Worm (Caenorhabditis elegans) whole organism, young adult: ENCODE measurements around the gene ndx-6.

ENCODE experiments used
- B0019.2 ChIP-seq: fragments of 200-800 bp; sonication (Bioruptor generic); conservative IDR thresholded peaks from 2 replicates; pipeline ENCODE4 v1.3.6; 2022; ENCODE audit warnings: missing genetic modification reagents, missing genetic modification characterization, missing compliant biosample characterization
- B0035.1 ChIP-seq: sonication (generic microtip); optimal IDR thresholded peaks from 2 replicates; lab custom pipeline; 2016; ENCODE audit warnings: missing genetic modification characterization, mild to moderate bottlenecking, missing compliant biosample characterization, missing genotype, missing genetic modification reagents
- B0261.1 ChIP-seq: sonication (generic microtip); optimal IDR thresholded peaks from 2 replicates; lab custom pipeline; 2016; ENCODE audit warnings: mild to moderate bottlenecking, missing genetic modification characterization, moderate library complexity, missing compliant biosample characterization
- F10E7.11 ChIP-seq: sonication (generic microtip); optimal IDR thresholded peaks from 2 replicates; lab custom pipeline; 2017; ENCODE audit warnings: mild to moderate bottlenecking, missing genetic modification characterization, moderate library complexity, missing compliant biosample characterization
- F23B12.7 ChIP-seq: sonication (generic microtip); optimal IDR thresholded peaks from 2 replicates; lab custom pipeline; 2017; ENCODE audit warnings: missing genetic modification characterization, mild to moderate bottlenecking, missing compliant biosample characterization, antibody characterized with exemption, moderate library complexity; ENCODE audit not compliant: insufficient read depth
- F49E8.2 ChIP-seq: sonication (generic microtip); optimal IDR thresholded peaks from 3 replicates; lab custom pipeline; 2017; ENCODE audit warnings: missing genetic modification characterization, mild to moderate bottlenecking, missing compliant biosample characterization, antibody characterized with exemption, moderate library complexity; ENCODE audit not compliant: insufficient read depth
- F57C9.4 ChIP-seq: sonication (generic microtip); optimal IDR thresholded peaks from 2 replicates; lab custom pipeline; 2017; ENCODE audit warnings: mild to moderate bottlenecking, missing genetic modification characterization, missing compliant biosample characterization
- T07F8.4 ChIP-seq: sonication (generic microtip); optimal IDR thresholded peaks from 2 replicates; lab custom pipeline; 2016; ENCODE audit warnings: mild to moderate bottlenecking, missing genetic modification characterization, moderate library complexity, missing compliant biosample characterization
- Y56A3A.18 ChIP-seq: fragments of 200-800 bp; sonication (Bioruptor generic); IDR thresholded peaks from 2 replicates; pipeline ENCODE4 v1.3.6; 2022; ENCODE audit warnings: missing genetic modification reagents, missing genetic modification characterization, missing compliant biosample characterization
- Y79H2A.3 ChIP-seq: fragments of 200-800 bp; sonication (Bioruptor generic); conservative IDR thresholded peaks from 2 replicates; pipeline ENCODE4 v1.3.6; 2022; ENCODE audit warnings: missing genetic modification reagents, missing genetic modification characterization, missing compliant biosample characterization
- Y95B8A.8 ChIP-seq: fragments of 200-800 bp; sonication (Bioruptor generic); IDR thresholded peaks from 2 replicates; pipeline ENCODE4 v1.3.6; 2022; ENCODE audit warnings: missing genetic modification reagents, missing genetic modification characterization, missing compliant biosample characterization
- aptf-3 ChIP-seq: fragments of 200-800 bp; sonication (Bioruptor generic); IDR thresholded peaks from 2 replicates; pipeline ENCODE4 v1.3.6; 2022; ENCODE audit warnings: missing genetic modification characterization, missing compliant biosample characterization
- atf-7 ChIP-seq: sonication (generic microtip); optimal IDR thresholded peaks from 2 replicates; lab custom pipeline; 2017; ENCODE audit warnings: mild to moderate bottlenecking, missing genetic modification characterization, missing compliant biosample characterization
- athp-1 ChIP-seq: sonication (generic microtip); optimal IDR thresholded peaks from 2 replicates; lab custom pipeline; 2017; ENCODE audit warnings: mild to moderate bottlenecking, missing genetic modification characterization, missing compliant biosample characterization
- attf-3 ChIP-seq: fragments of 200-800 bp; sonication (Bioruptor generic); conservative IDR thresholded peaks from 2 replicates; pipeline ENCODE4 v1.3.6; 2022; ENCODE audit warnings: missing genetic modification reagents, missing genetic modification characterization, missing compliant biosample characterization
- bed-2 ChIP-seq: fragments of 200-800 bp; sonication (Bioruptor generic); IDR thresholded peaks from 2 replicates; pipeline ENCODE4 v1.3.6; 2022; ENCODE audit warnings: missing genetic modification reagents, missing genetic modification characterization, missing compliant biosample characterization
- ccch-3 ChIP-seq: fragments of 200-800 bp; sonication (Bioruptor generic); optimal IDR thresholded peaks from 2 replicates; lab custom pipeline; 2018; ENCODE audit warnings: mild to moderate bottlenecking, missing genetic modification characterization, missing compliant biosample characterization
- cebp-2 ChIP-seq: fragments of 200-800 bp; sonication (Bioruptor generic); IDR thresholded peaks from 2 replicates; pipeline ENCODE4 v1.3.6; 2022; ENCODE audit warnings: missing genetic modification characterization, missing compliant biosample characterization
- ceh-58 ChIP-seq: fragments of 200-800 bp; sonication (Bioruptor generic); IDR thresholded peaks from 2 replicates; pipeline ENCODE4 v1.3.6; 2022; ENCODE audit warnings: missing genetic modification characterization, missing compliant biosample characterization
- dox-1 ChIP-seq: fragments of 200-800 bp; sonication (Bioruptor generic); IDR thresholded peaks from 2 replicates; pipeline ENCODE4 v1.3.6; 2022; ENCODE audit warnings: missing genetic modification reagents, missing genetic modification characterization, missing compliant biosample characterization
- ets-4 ChIP-seq: fragments of 200-800 bp; sonication (Bioruptor generic); optimal IDR thresholded peaks from 2 replicates; lab custom pipeline; 2018; ENCODE audit warnings: mild to moderate bottlenecking, missing genetic modification characterization, missing compliant biosample characterization
- fkh-3 ChIP-seq: sonication (generic microtip); optimal IDR thresholded peaks from 2 replicates; lab custom pipeline; 2016; ENCODE audit warnings: mild to moderate bottlenecking, missing genetic modification characterization, missing compliant biosample characterization
- hmg-1.2 ChIP-seq: fragments of 200-800 bp; sonication (Bioruptor generic); IDR thresholded peaks from 2 replicates; pipeline ENCODE4 v1.3.6; 2022; ENCODE audit warnings: missing genetic modification reagents, missing genetic modification characterization, missing compliant biosample characterization
- hrde-1 ChIP-seq: sonication (generic microtip); optimal IDR thresholded peaks from 2 replicates; lab custom pipeline; 2016; ENCODE audit warnings: missing genetic modification characterization, mild to moderate bottlenecking, missing compliant biosample characterization, moderate library complexity, missing genotype, missing genetic modification reagents, borderline replicate concordance
- lin-26 ChIP-seq: fragments of 200-800 bp; sonication (Bioruptor generic); IDR thresholded peaks from 2 replicates; pipeline ENCODE4 v1.3.6; 2022; ENCODE audit warnings: missing genetic modification reagents, missing genetic modification characterization, missing compliant biosample characterization
- lin-35 ChIP-seq, 3 experiments: fragments of 150-350 bp in 2 of 3; sonication (generic microtip) in 1 of 3; optimal IDR thresholded peaks; 2 replicates each; lab custom pipeline; 2014 to 2018; ENCODE audit warnings: missing biosample characterization in 3 of 3, missing genetic modification characterization in 3 of 3, missing genetic modification reagents in 3 of 3
- lin-40 ChIP-seq: sonication (generic microtip); optimal IDR thresholded peaks from 2 replicates; lab custom pipeline; 2016; ENCODE audit warnings: missing genetic modification characterization, mild to moderate bottlenecking, missing compliant biosample characterization, missing genotype, missing genetic modification reagents
- lir-1 ChIP-seq: fragments of 200-800 bp; sonication (Bioruptor generic); conservative IDR thresholded peaks from 2 replicates; pipeline ENCODE4 v1.3.6; 2022; ENCODE audit warnings: missing genetic modification reagents, missing genetic modification characterization, missing compliant biosample characterization
- lsy-27 ChIP-seq: sonication (generic microtip); optimal IDR thresholded peaks from 2 replicates; lab custom pipeline; 2017; ENCODE audit warnings: missing genetic modification characterization, mild to moderate bottlenecking, missing compliant biosample characterization, antibody characterized with exemption, missing genotype, borderline replicate concordance; ENCODE audit not compliant: insufficient read depth
- madf-8 ChIP-seq: fragments of 200-800 bp; sonication (Bioruptor generic); conservative IDR thresholded peaks from 2 replicates; pipeline ENCODE4 v1.3.6; 2022; ENCODE audit warnings: missing genetic modification reagents, missing genetic modification characterization, missing compliant biosample characterization
- mcd-1 ChIP-seq: fragments of 200-800 bp; sonication (Bioruptor generic); IDR thresholded peaks from 2 replicates; pipeline ENCODE4 v1.3.6; 2022; ENCODE audit warnings: missing genetic modification reagents, missing genetic modification characterization, missing compliant biosample characterization
- mel-28 ChIP-seq: sonication (generic microtip); optimal IDR thresholded peaks from 2 replicates; lab custom pipeline; 2016; ENCODE audit warnings: borderline replicate concordance, mild to moderate bottlenecking, missing genetic modification characterization, missing compliant biosample characterization
- nfya-1 ChIP-seq: sonication (generic microtip); optimal IDR thresholded peaks from 2 replicates; lab custom pipeline; 2017; ENCODE audit warnings: antibody characterized with exemption, missing compliant biosample characterization, missing genetic modification characterization, borderline replicate concordance; ENCODE audit not compliant: insufficient read depth
- nhr-179 ChIP-seq: sonication (generic microtip); optimal IDR thresholded peaks from 2 replicates; lab custom pipeline; 2016; ENCODE audit warnings: mild to moderate bottlenecking, missing genetic modification characterization, missing compliant biosample characterization
- nhr-27 ChIP-seq: fragments of 200-800 bp; sonication (Bioruptor generic); optimal IDR thresholded peaks from 2 replicates; lab custom pipeline; 2018; ENCODE audit warnings: mild to moderate bottlenecking, missing genetic modification characterization, moderate library complexity, missing compliant biosample characterization
- pbrm-1 ChIP-seq: fragments of 200-800 bp; sonication (Bioruptor generic); IDR thresholded peaks from 2 replicates; pipeline ENCODE4 v1.3.6; 2022; ENCODE audit warnings: missing genetic modification reagents, missing genetic modification characterization, missing compliant biosample characterization
- pha-4 ChIP-seq: fragments of 150-350 bp; sonication (generic microtip); optimal IDR thresholded peaks from 2 replicates; lab custom pipeline; 2014; ENCODE audit warnings: missing biosample characterization, missing genetic modification reagents, missing genetic modification characterization
- rcor-1 ChIP-seq: fragments of 200-800 bp; sonication (Bioruptor generic); IDR thresholded peaks from 2 replicates; pipeline ENCODE4 v1.3.6; 2022; ENCODE audit warnings: missing genetic modification reagents, missing genetic modification characterization, missing compliant biosample characterization
- rec-8 ChIP-seq, 2 experiments: sonication (generic microtip); optimal IDR thresholded peaks; 2 replicates each; lab custom pipeline; 2016; ENCODE audit warnings: mild to moderate bottlenecking in 2 of 2, missing genetic modification characterization in 2 of 2, missing genetic modification reagents in 2 of 2, missing genotype in 2 of 2, missing biosample characterization in 1 of 2, missing compliant biosample characterization in 1 of 2, moderate library complexity in 1 of 2
- repo-1 ChIP-seq: sonication (generic microtip); optimal IDR thresholded peaks from 2 replicates; lab custom pipeline; 2017; ENCODE audit warnings: mild to moderate bottlenecking, missing genetic modification characterization, missing compliant biosample characterization
- rpc-1 ChIP-seq, 2 experiments: fragments of 150-350 bp in 1 of 2; sonication (generic microtip) in 1 of 2; optimal IDR thresholded peaks; 2 replicates each; lab custom pipeline; 2014 to 2018; ENCODE audit warnings: missing biosample characterization in 1 of 2, missing genetic modification characterization in 1 of 2, missing genetic modification reagents in 1 of 2, missing genotype in 1 of 2
- sea-2 ChIP-seq: fragments of 200-800 bp; sonication (Bioruptor generic); IDR thresholded peaks from 2 replicates; pipeline ENCODE4 v1.3.6; 2022; ENCODE audit warnings: missing genetic modification characterization, missing compliant biosample characterization
- sptf-2 ChIP-seq: fragments of 200-800 bp; sonication (Bioruptor generic); optimal IDR thresholded peaks from 2 replicates; lab custom pipeline; 2018; ENCODE audit warnings: mild to moderate bottlenecking, missing genetic modification characterization, missing compliant biosample characterization
- unc-62 ChIP-seq: fragments of 150-350 bp; optimal IDR thresholded peaks from 2 replicates; lab custom pipeline; 2014; ENCODE audit warnings: missing biosample characterization, missing genetic modification reagents, missing genetic modification characterization
- xnd-1 ChIP-seq: sonication (generic microtip); optimal IDR thresholded peaks from 2 replicates; lab custom pipeline; 2016; ENCODE audit warnings: missing genotype, missing genetic modification reagents, missing genetic modification characterization, missing compliant biosample characterization
- zim-3 ChIP-seq: sonication (generic microtip); optimal IDR thresholded peaks from 2 replicates; lab custom pipeline; 2017; ENCODE audit warnings: mild to moderate bottlenecking, missing genetic modification characterization, moderate library complexity, missing compliant biosample characterization
- ztf-28 ChIP-seq: fragments of 200-800 bp; sonication (Bioruptor generic); IDR thresholded peaks from 2 replicates; pipeline ENCODE4 v1.3.6; 2022; ENCODE audit warnings: missing genetic modification reagents, missing genetic modification characterization, missing compliant biosample characterization

Gene ndx-6

ce11 chrII:5353642-5354041 is 36.0 kb downstream of the ndx-6 start (continued):
- peak; percentile 60 for TF ChIP-seq F49E8.2 (tag; lab: Kevin White, UChicago)
- no peak for TF ChIP-seq pha-4 (tag; lab: Kevin White, UChicago)
- TF ChIP-seq attf-3 (GFP tag; lab: Robert Waterston, UW) = no peak
- peak; percentile 48 for TF ChIP-seq hmg-1.2 (GFP tag; lab: Robert Waterston, UW)
- TF ChIP-seq lsy-27 (tag; lab: Kevin White, UChicago) = no peak
- peak; percentile 37 for TF ChIP-seq F23B12.7
- TF ChIP-seq dox-1 = peak; percentile 73
- TF ChIP-seq ceh-58 (GFP tag; lab: Robert Waterston, UW) = peak; percentile 92
- peak; percentile 76 for TF ChIP-seq rpc-1 (optimal IDR thresholded peaks at IDR 0.05; lab: Kevin White, UChicago)
- peak; percentile 93 for TF ChIP-seq rpc-1 (tag; optimal IDR thresholded peaks at IDR 0.05; lab: Kevin White, UChicago)
- peak; percentile 95 for TF ChIP-seq F10E7.11
- no peak for TF ChIP-seq madf-8
- peak; percentile 78 for TF ChIP-seq Y56A3A.18 (GFP tag; lab: Robert Waterston, UW)
- no peak for TF ChIP-seq ets-4
- TF ChIP-seq lin-35 (GFP tag; optimal IDR thresholded peaks at IDR 0.05; lab: Kevin White, UChicago) = no peak
- peak; percentile 74 for TF ChIP-seq B0261.1 (tag; lab: Kevin White, UChicago)
- peak; percentile 85 for TF ChIP-seq hrde-1 (tag; lab: Kevin White, UChicago)
- TF ChIP-seq bed-2 (GFP tag; lab: Robert Waterston, UW) = no peak
- 0 out of 2 replicates have a peak, but pooled peaks have one; percentile 75 for TF ChIP-seq Y95B8A.8 (GFP tag; lab: Robert Waterston, UW)
- TF ChIP-seq sptf-2 (GFP tag; lab: Kevin White, UChicago) = no peak
- peak; percentile 69 for TF ChIP-seq nhr-27 (tag; lab: Kevin White, UChicago)
- no peak for TF ChIP-seq sea-2 (GFP tag; lab: Robert Waterston, UW)
- TF ChIP-seq T07F8.4 (tag; lab: Kevin White, UChicago) = no peak
- no peak for TF ChIP-seq Y79H2A.3 (GFP tag; lab: Robert Waterston, UW)
- no peak for TF ChIP-seq B0019.2 (GFP tag; lab: Robert Waterston, UW)
- TF ChIP-seq F57C9.4 (tag; lab: Kevin White, UChicago) = peak; percentile 77
- peak; percentile 90 for TF ChIP-seq zim-3 (tag; lab: Kevin White, UChicago)
- TF ChIP-seq lir-1 (GFP tag; lab: Robert Waterston, UW) = no peak
- TF ChIP-seq rec-8 (tag; optimal IDR thresholded peaks at IDR 0.05; lab: Kevin White, UChicago) = peak; percentile 80 to 84
- no peak for TF ChIP-seq rcor-1 (GFP tag; lab: Robert Waterston, UW)
- 0 out of 2 replicates have a peak, but pooled peaks have one; percentile 67 for TF ChIP-seq cebp-2
- TF ChIP-seq aptf-3 = peak; percentile 98
- 0 out of 2 replicates have a peak, but pooled peaks have one; percentile 26 for TF ChIP-seq ztf-28 (GFP tag; lab: Robert Waterston, UW)
- no peak for TF ChIP-seq ccch-3
- peak; percentile 86 for TF ChIP-seq repo-1 (tag; lab: Kevin White, UChicago)
- TF ChIP-seq nhr-179 = peak; percentile 43
- no peak for TF ChIP-seq nfya-1 (tag; lab: Kevin White, UChicago)
- TF ChIP-seq atf-7 (tag; lab: Kevin White, UChicago) = peak; percentile 62
- TF ChIP-seq athp-1 (tag; lab: Kevin White, UChicago) = peak; percentile 89
- TF ChIP-seq xnd-1 (tag; lab: Kevin White, UChicago) = peak; percentile 24
- TF ChIP-seq B0035.1 (tag; lab: Kevin White, UChicago) = peak; percentile 0
- TF ChIP-seq unc-62 (GFP tag; lab: Kevin White, UChicago) = no peak
- TF ChIP-seq fkh-3 (tag; lab: Kevin White, UChicago) = peak; percentile 89
- TF ChIP-seq mel-28 (tag; lab: Kevin White, UChicago) = no peak
- peak; percentile 9 for TF ChIP-seq lin-40 (tag; lab: Kevin White, UChicago)
- no peak for TF ChIP-seq mcd-1 (GFP tag; lab: Robert Waterston, UW)
- peak; percentile 77 for TF ChIP-seq pbrm-1 (GFP tag; lab: Robert Waterston, UW)
- peak; percentile 96 for TF ChIP-seq lin-26 (GFP tag; lab: Robert Waterston, UW)
